Fruit fly (Drosophila melanogaster) whole organism, larva: ENCODE results near the gene Tango9.

ENCODE experiments used
- noc ChIP-seq: fragments of 200-800 bp; sonication (Bioruptor generic); optimal IDR thresholded peaks from 3 replicates; lab custom pipeline; 2019; ENCODE audit warnings: missing biosample characterization, mild to moderate bottlenecking, missing genetic modification characterization, moderate library complexity

Gene Tango9

dm6 chr3R:11949387-11950029 lies 25.2 kb downstream of the Tango9 start, which contains the start of gene CG31211:
Gene CG31211 (plus strand): TSS chr3R:11949680.
- TF ChIP-seq noc: no peak

dm6 chr3R:11948903-11949358 lies 25.8 kb downstream of the Tango9 start, which contains the start of gene Cad87A:
Gene Cad87A (minus strand): TSS chr3R:11949129.
- no peak for TF ChIP-seq noc

dm6 chr3R:11947959-11948358 lies 26.8 kb downstream of the Tango9 start:
- TF ChIP-seq noc: no peak

- TF ChIP-seq noc: no peak
These were observed 27.4 kb downstream of the Tango9 start for dm6 chr3R:11947079-11947869.

- TF ChIP-seq noc: no peak
These were observed 29.0 kb downstream of the Tango9 start for dm6 chr3R:11945450-11946317.

dm6 chr3R:11941116-11941515 lies 33.6 kb downstream of the Tango9 start:
- TF ChIP-seq noc: no peak

- no peak for TF ChIP-seq noc
These were observed 37.1 kb downstream of the Tango9 start for dm6 chr3R:11937427-11938114.

dm6 chr3R:11933903-11934302 lies 40.8 kb downstream of the Tango9 start:
- no peak for TF ChIP-seq noc

dm6 chr3R:11930962-11931361 lies 43.7 kb downstream of the Tango9 start, which contains the start of gene CG14731:
Gene CG14731 (plus strand): TSS chr3R:11931262.
- no peak for TF ChIP-seq noc
